Fruit fly (Drosophila melanogaster) whole organism, adult: Measurements from ENCODE around the gene CG9667.
"Not testable (repeated sequence)": the region's sequence is repeated elsewhere in the genome, so short reads cannot be mapped to it uniquely, and the experiment has no call there.

Experiments used
- CG11617 ChIP-seq: fragments of 200-800 bp; sonication (Bioruptor generic); optimal IDR thresholded peaks from 2 replicates; lab custom pipeline; 2017; ENCODE audit warnings: mild to moderate bottlenecking, missing biosample characterization, missing genetic modification reagents, missing genetic modification characterization
- CG12768 ChIP-seq: fragments of 200-800 bp; sonication (Bioruptor generic); optimal IDR thresholded peaks from 2 replicates; lab custom pipeline; 2017; ENCODE audit warnings: missing biosample characterization, missing genetic modification characterization, mild to moderate bottlenecking, moderate library complexity, missing genetic modification reagents
- CG14711 ChIP-seq: fragments of 200-800 bp; sonication (Bioruptor generic); optimal IDR thresholded peaks from 2 replicates; lab custom pipeline; 2018; ENCODE audit warnings: missing biosample characterization, mild to moderate bottlenecking, missing genetic modification characterization, moderate library complexity
- CG1620 ChIP-seq: fragments of 200-800 bp; sonication (Bioruptor generic); optimal IDR thresholded peaks from 2 replicates; lab custom pipeline; 2016; ENCODE audit warnings: missing biosample characterization, missing genetic modification characterization
- CG33017 ChIP-seq: fragments of 200-800 bp; sonication (Bioruptor generic); optimal IDR thresholded peaks from 2 replicates; lab custom pipeline; 2018; ENCODE audit warnings: missing biosample characterization, mild to moderate bottlenecking, missing genetic modification characterization, moderate library complexity
- CG5204 ChIP-seq: fragments of 200-800 bp; sonication (Bioruptor generic); optimal IDR thresholded peaks from 2 replicates; lab custom pipeline; 2016; ENCODE audit warnings: missing biosample characterization, missing genetic modification characterization
- CG7045 ChIP-seq: fragments of 200-800 bp; sonication (Bioruptor generic); optimal IDR thresholded peaks from 2 replicates; lab custom pipeline; 2017; ENCODE audit warnings: missing biosample characterization, mild to moderate bottlenecking, missing genetic modification characterization
- CG7101 ChIP-seq: fragments of 200-800 bp; sonication (Bioruptor generic); optimal IDR thresholded peaks from 2 replicates; lab custom pipeline; 2018; ENCODE audit warnings: missing biosample characterization, mild to moderate bottlenecking, missing genetic modification characterization, moderate library complexity
- Clk ChIP-seq: fragments of 200-800 bp; sonication (Bioruptor generic); optimal IDR thresholded peaks from 2 replicates; lab custom pipeline; 2017; ENCODE audit warnings: missing biosample characterization, missing genetic modification characterization
- Crg-1 ChIP-seq: fragments of 200-800 bp; sonication (Bioruptor generic); optimal IDR thresholded peaks from 2 replicates; lab custom pipeline; 2016; ENCODE audit warnings: missing biosample characterization, missing genetic modification characterization
- Hr96 ChIP-seq: fragments of 200-800 bp; sonication (Bioruptor generic); optimal IDR thresholded peaks from 2 replicates; lab custom pipeline; 2016; ENCODE audit warnings: missing biosample characterization, missing genetic modification characterization
- Mnt ChIP-seq: fragments of 200-800 bp; sonication (Bioruptor generic); optimal IDR thresholded peaks from 2 replicates; lab custom pipeline; 2016; ENCODE audit warnings: missing biosample characterization, mild to moderate bottlenecking, missing genetic modification characterization
- bab1 ChIP-seq: fragments of 200-800 bp; sonication (Bioruptor generic); optimal IDR thresholded peaks from 3 replicates; lab custom pipeline; 2019; ENCODE audit warnings: missing biosample characterization, mild to moderate bottlenecking, missing genetic modification characterization, moderate library complexity
- cic ChIP-seq: fragments of 200-800 bp; sonication (Bioruptor generic); optimal IDR thresholded peaks from 2 replicates; lab custom pipeline; 2017; ENCODE audit warnings: missing biosample characterization, mild to moderate bottlenecking, missing genetic modification characterization, moderate library complexity
- cnc ChIP-seq, 2 experiments: fragments of >200 bp; optimal IDR thresholded peaks; 2 replicates each; lab custom pipeline; 2017
- kay ChIP-seq: fragments of 200-800 bp; sonication (Bioruptor generic); peaks from one replicate; lab custom pipeline; 2016; ENCODE audit warnings: missing biosample characterization, missing genetic modification characterization, borderline replicate concordance
- ovo ChIP-seq: fragments of 200-800 bp; sonication (Bioruptor generic); optimal IDR thresholded peaks from 2 replicates; lab custom pipeline; 2016; ENCODE audit warnings: missing biosample characterization, missing genetic modification characterization
- pad ChIP-seq: fragments of 200-800 bp; sonication (Bioruptor generic); optimal IDR thresholded peaks from 3 replicates; lab custom pipeline; 2017; ENCODE audit warnings: missing biosample characterization, missing genetic modification characterization, mild to moderate bottlenecking, moderate library complexity, missing genetic modification reagents
- tj ChIP-seq: fragments of 200-800 bp; sonication (Bioruptor generic); optimal IDR thresholded peaks from 3 replicates; lab custom pipeline; 2017; ENCODE audit warnings: missing biosample characterization, mild to moderate bottlenecking, missing genetic modification characterization, moderate library complexity
- toe ChIP-seq: fragments of 200-800 bp; sonication (Bioruptor generic); optimal IDR thresholded peaks from 2 replicates; lab custom pipeline; 2016; ENCODE audit warnings: missing biosample characterization, missing genetic modification characterization

Gene CG9667

dm6 chr3R:8106909-8107841 lies 19.0 kb downstream of the CG9667 start:
- TF ChIP-seq ovo, result no peak
- no peak for TF ChIP-seq Clk (GFP tag; lab: Kevin White, UChicago)
- no peak for TF ChIP-seq pad (GFP tag; lab: Kevin White, UChicago)
- TF ChIP-seq cic, result no peak
- TF ChIP-seq CG1620 (GFP tag; lab: Kevin White, UChicago), result no peak
- no peak for TF ChIP-seq CG14711 (tag; lab: Kevin White, UChicago)
- no peak for TF ChIP-seq CG33017
- no peak for TF ChIP-seq CG7101 (tag; lab: Kevin White, UChicago)
- peak; percentile 84 for TF ChIP-seq kay (GFP tag; lab: Kevin White, UChicago)
- peak; percentile 73 for TF ChIP-seq tj

dm6 chr3R:8105839-8106718 lies 20.1 kb downstream of the CG9667 start:
- no peak for TF ChIP-seq cnc (optimal IDR thresholded peaks at IDR 0.05; lab: Kevin White, UChicago)
- peak; percentile 58 for TF ChIP-seq CG11617
- TF ChIP-seq CG7045 (GFP tag; lab: Kevin White, UChicago), result no peak
- no peak for TF ChIP-seq Clk (GFP tag; lab: Kevin White, UChicago)
- peak; percentile 10 for TF ChIP-seq Crg-1
- TF ChIP-seq CG12768 (GFP tag; lab: Kevin White, UChicago), result peak; percentile 27
- peak; percentile 52 for TF ChIP-seq cic
- peak; percentile 57 for TF ChIP-seq Mnt
- TF ChIP-seq tj, result peak; percentile 92
- TF ChIP-seq kay (GFP tag; lab: Kevin White, UChicago), result peak; percentile 99
- TF ChIP-seq Hr96 (GFP tag; lab: Kevin White, UChicago), result peak; percentile 10
- no peak for TF ChIP-seq CG14711 (tag; lab: Kevin White, UChicago)
- TF ChIP-seq CG33017, result no peak
- peak; percentile 33 for TF ChIP-seq ovo
- no peak for TF ChIP-seq toe (GFP tag; lab: Kevin White, UChicago)
- no peak for TF ChIP-seq bab1 (GFP tag; lab: Kevin White, UChicago)
- peak; percentile 44 for TF ChIP-seq pad (GFP tag; lab: Kevin White, UChicago)
- no peak for TF ChIP-seq CG1620 (GFP tag; lab: Kevin White, UChicago)
- no peak for TF ChIP-seq CG5204 (GFP tag; lab: Kevin White, UChicago)
- TF ChIP-seq CG7101 (tag; lab: Kevin White, UChicago), result peak; percentile 38

- TF ChIP-seq CG1620 (GFP tag; lab: Kevin White, UChicago), result peak; percentile 63
- TF ChIP-seq CG33017, result peak; percentile 66
- peak; percentile 1 for TF ChIP-seq toe (GFP tag; lab: Kevin White, UChicago)
- TF ChIP-seq kay (GFP tag; lab: Kevin White, UChicago), result no peak
- TF ChIP-seq CG14711 (tag; lab: Kevin White, UChicago), result no peak
- peak; percentile 27 for TF ChIP-seq Crg-1
- TF ChIP-seq CG12768 (GFP tag; lab: Kevin White, UChicago), result peak; percentile 55
- TF ChIP-seq CG7045 (GFP tag; lab: Kevin White, UChicago), result no peak
- peak; percentile 25 for TF ChIP-seq tj
- TF ChIP-seq Mnt, result peak; percentile 75
- peak; percentile 16 for TF ChIP-seq Hr96 (GFP tag; lab: Kevin White, UChicago)
- peak; percentile 20 for TF ChIP-seq CG5204 (GFP tag; lab: Kevin White, UChicago)
- TF ChIP-seq cic, result peak; percentile 79
- peak; percentile 33 for TF ChIP-seq CG11617
- no peak for TF ChIP-seq pad (GFP tag; lab: Kevin White, UChicago)
- TF ChIP-seq CG7101 (tag; lab: Kevin White, UChicago), result peak; percentile 60
- TF ChIP-seq cnc (optimal IDR thresholded peaks at IDR 0.05; lab: Kevin White, UChicago), result no peak
- TF ChIP-seq Clk (GFP tag; lab: Kevin White, UChicago), result no peak
- no peak for TF ChIP-seq ovo
- peak; percentile 67 for TF ChIP-seq bab1 (GFP tag; lab: Kevin White, UChicago)
These were observed 21.0 kb downstream of the CG9667 start, which contains the start of gene puc for dm6 chr3R:8105088-8105542. Gene puc (plus strand): TSS chr3R:8105332.

DNA sequence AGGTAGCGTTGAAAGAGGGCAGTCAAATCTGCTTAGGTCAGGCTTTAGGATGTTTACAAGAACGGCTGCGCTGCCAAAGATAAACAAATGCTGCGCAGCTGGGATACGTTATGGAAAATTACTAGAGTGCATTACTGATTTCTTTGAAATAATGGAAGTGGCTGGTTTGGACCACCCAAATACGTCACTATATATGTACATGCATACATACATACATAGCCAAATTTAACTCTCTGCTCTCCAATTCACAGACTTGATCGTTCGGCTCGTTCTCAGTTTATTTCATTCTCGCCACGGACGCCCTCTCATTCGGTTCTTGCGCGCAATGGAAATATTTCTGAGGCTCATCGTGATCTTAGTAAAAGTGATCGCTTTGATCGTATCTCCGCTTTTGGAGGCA lies 32.3 kb downstream of the CG9667 start, which contains the start of gene CG7900:
Gene CG7900 (plus strand): TSS at position 301 of the 400 bp plus-strand sequence.
- not testable (repeated sequence) for TF ChIP-seq Clk (GFP tag; lab: Kevin White, UChicago); Mnt; cic

DNA sequence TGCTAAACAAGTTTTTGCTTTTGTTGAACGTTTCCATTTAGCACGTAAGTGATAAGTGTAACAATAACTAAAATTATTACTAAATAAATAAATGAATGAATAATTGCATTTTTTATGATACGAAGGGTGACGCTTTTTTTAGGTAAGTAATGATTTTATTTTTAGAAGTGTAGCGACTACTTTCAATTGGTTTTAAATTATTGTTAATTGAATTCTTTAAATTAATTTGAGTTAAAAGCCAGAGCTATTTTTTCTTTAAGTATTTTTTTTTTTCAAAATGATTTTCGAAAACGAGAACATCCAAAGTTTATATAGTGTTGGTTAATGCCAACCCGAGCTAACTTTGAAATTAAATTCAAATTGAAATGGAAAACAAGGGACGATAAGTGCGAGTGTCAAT lies 39.2 kb downstream of the CG9667 start, which contains the start of gene CG7910:
Gene CG7910 (plus strand): TSS at position 301 of the 400 bp plus-strand sequence.
- TF ChIP-seq Crg-1 (no peak), ovo (no peak), tj (no peak), Hr96 (GFP tag; lab: Kevin White, UChicago) (no peak), CG5204 (GFP tag; lab: Kevin White, UChicago) (no peak), CG14711 (tag; lab: Kevin White, UChicago) (no peak), cic (no peak), CG7045 (GFP tag; lab: Kevin White, UChicago) (no peak), CG33017 (no peak), CG11617 (no peak), CG1620 (GFP tag; lab: Kevin White, UChicago) (no peak), kay (GFP tag; lab: Kevin White, UChicago) (no peak), toe (GFP tag; lab: Kevin White, UChicago) (no peak), CG12768 (GFP tag; lab: Kevin White, UChicago) (no peak), pad (GFP tag; lab: Kevin White, UChicago) (no peak), bab1 (GFP tag; lab: Kevin White, UChicago) (no peak), CG7101 (tag; lab: Kevin White, UChicago) (no peak)
